Worm (Caenorhabditis elegans) whole organism, L3 larva: Measurements from ENCODE around the gene C49C3.7.

Experiments
- R02D3.7 ChIP-seq: fragments of 150-350 bp; optimal IDR thresholded peaks from 2 replicates; lab custom pipeline; 2014; ENCODE audit warnings: missing biosample characterization, missing genetic modification characterization
- ama-1 ChIP-seq: fragments of 150-350 bp; optimal IDR thresholded peaks from 2 replicates; lab custom pipeline; 2018
- nhr-76 ChIP-seq: fragments of 150-350 bp; sonication (generic microtip); optimal IDR thresholded peaks from 5 replicates; lab custom pipeline; 2014; ENCODE audit warnings: missing biosample characterization, missing genetic modification characterization
- skn-1 ChIP-seq: fragments of 150-350 bp; optimal IDR thresholded peaks from 2 replicates; lab custom pipeline; 2014; ENCODE audit warnings: missing biosample characterization, missing genetic modification characterization
- tbx-2 ChIP-seq: sonication (generic microtip); optimal IDR thresholded peaks from 2 replicates; lab custom pipeline; 2016; ENCODE audit warnings: mild to moderate bottlenecking, missing genetic modification characterization, missing compliant biosample characterization
- ztf-11 ChIP-seq: fragments of 150-350 bp; optimal IDR thresholded peaks from 2 replicates; lab custom pipeline; 2014; ENCODE audit warnings: missing biosample characterization, missing genetic modification characterization
- ztf-4 ChIP-seq: fragments of 150-350 bp; optimal IDR thresholded peaks from 2 replicates; lab custom pipeline; 2014; ENCODE audit warnings: missing biosample characterization, missing genetic modification characterization

- TF ChIP-seq skn-1 (no peak), R02D3.7 (tag; lab: Kevin White, UChicago) (no peak), ama-1 (lab: Kevin White, UChicago) (no peak), ztf-11 (tag; lab: Kevin White, UChicago) (no peak), ztf-4 (tag; lab: Kevin White, UChicago) (no peak), tbx-2 (no peak), nhr-76 (tag; lab: Kevin White, UChicago) (no peak)
These were observed 28.8 kb downstream of the C49C3.7 start, which contains the start of gene clec-202 for ce11 chrIV:17361143-17361542.
